Fruit fly (Drosophila melanogaster) whole organism, wandering third instar larva: ENCODE data around the gene CG11828.
A peak's percentile ranks its signal among the peaks of the same experiment; 100 is the strongest.

Source experiments
- Abd-B ChIP-seq: fragments of >200 bp; optimal IDR thresholded peaks from 2 replicates; lab custom pipeline; 2017; ENCODE audit warnings: missing biosample characterization, missing genetic modification characterization
- CrebA ChIP-seq: fragments of 200-800 bp; sonication (Bioruptor generic); optimal IDR thresholded peaks from 2 replicates; lab custom pipeline; 2016; ENCODE audit warnings: missing biosample characterization, mild to moderate bottlenecking, missing genetic modification characterization, borderline replicate concordance
- Dfd ChIP-seq: fragments of >200 bp; optimal IDR thresholded peaks from 2 replicates; lab custom pipeline; 2017; ENCODE audit warnings: missing biosample characterization, missing genetic modification characterization
- Dif ChIP-seq: fragments of 200-275, 200-300 bp; sonication (Bioruptor generic); optimal IDR thresholded peaks from 2 replicates; lab custom pipeline; 2018; ENCODE audit warnings: missing biosample characterization, missing genetic modification characterization; ENCODE audit not compliant: partially characterized antibody
- GATAd ChIP-seq: sonication (Bioruptor generic); optimal IDR thresholded peaks from 2 replicates; lab custom pipeline; 2016; ENCODE audit warnings: missing biosample characterization, missing genetic modification characterization
- HLH106 ChIP-seq: fragments of 200-800 bp; optimal IDR thresholded peaks from 3 replicates; lab custom pipeline; 2019; ENCODE audit warnings: missing biosample characterization, mild to moderate bottlenecking, missing genetic modification characterization, moderate library complexity
- Hnf4 ChIP-seq: fragments of 200-800 bp; sonication (Bioruptor generic); optimal IDR thresholded peaks from 2 replicates; lab custom pipeline; 2016; ENCODE audit warnings: missing biosample characterization, mild to moderate bottlenecking, missing genetic modification characterization
- Hr83 ChIP-seq: fragments of 200-300 bp; sonication (Bioruptor generic); optimal IDR thresholded peaks from 2 replicates; lab custom pipeline; 2016; ENCODE audit warnings: missing biosample characterization, mild to moderate bottlenecking, missing genetic modification characterization, moderate library complexity; ENCODE audit not compliant: poor library complexity, severe bottlenecking
- Myc ChIP-seq: fragments of >200 bp; optimal IDR thresholded peaks from 2 replicates; lab custom pipeline; 2017
- N ChIP-seq: fragments of >200 bp; optimal IDR thresholded peaks from 2 replicates; lab custom pipeline; 2018; ENCODE audit warnings: missing biosample characterization, missing external identifiers, missing genetic modification characterization
- OdsH ChIP-seq: fragments of 200-800 bp; sonication (Bioruptor generic); optimal IDR thresholded peaks from 2 replicates; lab custom pipeline; 2016; ENCODE audit warnings: missing biosample characterization, mild to moderate bottlenecking, missing genetic modification characterization
- Rel ChIP-seq, 2 experiments: fragments of 200-800 bp; sonication (Bioruptor generic) in 1 of 2; optimal IDR thresholded peaks; 2 replicates in 1 of 2; 3 replicates in 1 of 2; lab custom pipeline; 2016 to 2019; ENCODE audit warnings: mild to moderate bottlenecking in 2 of 2, missing biosample characterization in 2 of 2, missing genetic modification characterization in 2 of 2, moderate library complexity in 1 of 2
- Sp1 ChIP-seq: fragments of 200-800 bp; sonication (Bioruptor generic); optimal IDR thresholded peaks from 3 replicates; lab custom pipeline; 2019; ENCODE audit warnings: missing biosample characterization, mild to moderate bottlenecking, missing genetic modification characterization, moderate library complexity
- Vsx2 ChIP-seq: fragments of 200-300, 225-300 bp; sonication (Bioruptor generic); optimal IDR thresholded peaks from 2 replicates; lab custom pipeline; 2018; ENCODE audit warnings: missing biosample characterization, missing genetic modification characterization; ENCODE audit not compliant: partially characterized antibody
- br ChIP-seq: fragments of 200-800 bp; sonication (Bioruptor generic); optimal IDR thresholded peaks from 2 replicates; lab custom pipeline; 2016; ENCODE audit warnings: missing biosample characterization, missing genetic modification characterization
- dl ChIP-seq, 2 experiments: fragments of 175-275, 200-275 bp in 1 of 2; fragments of 200-275 bp in 1 of 2; sonication (Bioruptor generic); optimal IDR thresholded peaks; lab custom pipeline; 2018; ENCODE audit warnings: mild to moderate bottlenecking in 2 of 2, missing biosample characterization in 2 of 2, missing genetic modification characterization in 2 of 2, moderate library complexity in 2 of 2; ENCODE audit not compliant: partially characterized antibody in 2 of 2, insufficient read depth in 1 of 2
- dmrt93B ChIP-seq: fragments of 200-800 bp; sonication (Bioruptor generic); optimal IDR thresholded peaks from 2 replicates; lab custom pipeline; 2018; ENCODE audit warnings: missing biosample characterization, mild to moderate bottlenecking, missing genetic modification characterization
- fru ChIP-seq: fragments of 200-800 bp; sonication (Bioruptor generic); optimal IDR thresholded peaks from 3 replicates; lab custom pipeline; 2016; ENCODE audit warnings: missing biosample characterization, mild to moderate bottlenecking, missing genetic modification characterization
- h ChIP-seq: fragments of 200-800 bp; sonication (Bioruptor generic); optimal IDR thresholded peaks from 3 replicates; lab custom pipeline; 2016; ENCODE audit warnings: missing biosample characterization, mild to moderate bottlenecking, missing genetic modification characterization
- jim ChIP-seq: fragments of 175-275, 200-325 bp; sonication (Bioruptor generic); optimal IDR thresholded peaks from 2 replicates; lab custom pipeline; 2016; ENCODE audit warnings: missing biosample characterization, mild to moderate bottlenecking, missing genetic modification characterization
- lola ChIP-seq: fragments of >200 bp; optimal IDR thresholded peaks from 2 replicates; lab custom pipeline; 2017; ENCODE audit warnings: missing biosample characterization, missing genetic modification characterization
- sv ChIP-seq: fragments of 200-800 bp; sonication (Bioruptor generic); optimal IDR thresholded peaks from 3 replicates; lab custom pipeline; 2016; ENCODE audit warnings: missing biosample characterization, missing genetic modification characterization
- tai ChIP-seq: sonication (Bioruptor generic); optimal IDR thresholded peaks from 2 replicates; lab custom pipeline; 2016; ENCODE audit warnings: missing biosample characterization, missing genetic modification characterization
- usp ChIP-seq: fragments of >200 bp; optimal IDR thresholded peaks from 2 replicates; lab custom pipeline; 2017; ENCODE audit warnings: missing biosample characterization, missing genetic modification characterization
- woc ChIP-seq: sonication (Bioruptor generic); optimal IDR thresholded peaks from 2 replicates; lab custom pipeline; 2016; ENCODE audit warnings: missing biosample characterization, mild to moderate bottlenecking, missing genetic modification characterization

CG11828 gene

DNA sequence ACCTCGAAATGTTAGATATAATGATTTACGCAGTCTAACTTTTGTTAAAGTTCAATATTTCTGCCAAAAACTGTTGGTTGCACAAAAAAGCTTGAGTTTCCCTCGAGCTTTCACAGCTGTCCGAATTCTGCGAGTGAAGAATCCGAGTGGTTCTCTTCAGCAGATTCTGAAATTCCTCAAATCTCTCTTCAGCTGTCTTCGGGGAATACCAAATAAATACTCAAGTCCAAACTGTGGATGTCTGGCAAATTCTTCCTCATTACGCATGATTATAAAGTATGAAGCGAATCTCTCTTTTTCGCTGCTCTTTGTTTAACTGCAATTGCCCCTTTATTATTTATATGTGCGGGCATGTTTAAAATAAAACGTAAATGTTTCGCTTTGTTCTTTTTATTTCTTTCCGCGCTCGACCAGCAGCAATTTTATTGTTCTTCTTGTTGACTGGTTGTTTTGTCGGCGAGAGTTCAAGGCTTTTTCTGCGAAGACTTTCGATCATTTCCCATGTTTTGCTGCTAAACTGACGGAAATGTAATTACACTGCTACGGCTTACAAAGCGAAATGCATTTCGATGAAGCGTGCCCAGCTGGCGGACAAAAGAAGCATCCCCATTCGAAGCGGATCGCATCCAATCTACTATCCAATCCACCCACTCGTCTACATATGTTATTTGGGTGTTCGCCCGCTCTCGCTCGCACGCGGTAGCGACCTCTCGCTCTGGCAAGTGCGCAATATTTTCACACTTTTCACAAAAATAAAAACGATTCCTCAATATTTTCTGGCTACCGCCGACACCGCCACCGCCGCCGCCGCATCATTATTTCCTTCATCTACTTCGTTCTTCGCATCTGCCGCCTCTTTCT lies 8.7 kb upstream of the CG11828 start:
- TF ChIP-seq jim (GFP tag; lab: Kevin White, UChicago) (no peak), HLH106 (no peak), Vsx2 (GFP tag; lab: Kevin White, UChicago) (no peak), dl (GFP tag; optimal IDR thresholded peaks at IDR 0.05; lab: Kevin White, UChicago; ENCODE audit: insufficient read depth in 1 of 2, partially characterized antibody in 2 of 2) (no peak), dmrt93B (no peak), Rel (GFP tag; optimal IDR thresholded peaks at IDR 0.05; lab: Kevin White, UChicago) (no peak), Rel (tag; optimal IDR thresholded peaks at IDR 0.05; lab: Kevin White, UChicago) (peak; percentile 92)

DNA sequence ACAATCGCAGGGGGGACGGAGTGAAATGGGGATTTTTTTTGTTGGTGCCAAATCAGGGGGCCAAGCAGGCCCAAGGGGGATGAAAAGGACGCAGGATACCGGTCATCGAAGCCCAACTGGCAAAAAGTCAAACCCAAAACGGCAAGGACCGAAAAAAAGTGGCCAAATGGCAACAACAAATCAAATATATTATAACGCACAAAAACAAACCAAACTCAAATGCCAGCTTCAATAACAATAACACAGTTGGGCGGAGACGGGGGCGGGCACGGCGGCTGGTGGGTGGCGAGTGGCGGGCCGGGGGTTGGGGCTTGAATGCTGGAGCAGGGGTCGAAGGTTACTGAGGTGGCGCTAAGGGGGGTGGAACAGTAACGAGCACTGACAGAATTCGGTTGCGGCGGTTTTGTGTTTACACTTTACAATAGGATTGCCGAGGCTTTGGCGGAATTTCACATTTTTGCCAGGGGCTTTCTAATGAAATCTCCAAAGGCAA lies 28.1 kb downstream of the CG11828 start:
- TF ChIP-seq jim (GFP tag; lab: Kevin White, UChicago): no peak
- peak; percentile 89 for TF ChIP-seq Dfd (GFP tag; lab: Kevin White, UChicago)
- no peak for TF ChIP-seq br (GFP tag; lab: Kevin White, UChicago)
- no peak for TF ChIP-seq Rel (GFP tag; optimal IDR thresholded peaks at IDR 0.05; lab: Kevin White, UChicago)
- TF ChIP-seq Rel (tag; optimal IDR thresholded peaks at IDR 0.05; lab: Kevin White, UChicago): no peak
- TF ChIP-seq, all 38 proteins: peak for 1

DNA sequence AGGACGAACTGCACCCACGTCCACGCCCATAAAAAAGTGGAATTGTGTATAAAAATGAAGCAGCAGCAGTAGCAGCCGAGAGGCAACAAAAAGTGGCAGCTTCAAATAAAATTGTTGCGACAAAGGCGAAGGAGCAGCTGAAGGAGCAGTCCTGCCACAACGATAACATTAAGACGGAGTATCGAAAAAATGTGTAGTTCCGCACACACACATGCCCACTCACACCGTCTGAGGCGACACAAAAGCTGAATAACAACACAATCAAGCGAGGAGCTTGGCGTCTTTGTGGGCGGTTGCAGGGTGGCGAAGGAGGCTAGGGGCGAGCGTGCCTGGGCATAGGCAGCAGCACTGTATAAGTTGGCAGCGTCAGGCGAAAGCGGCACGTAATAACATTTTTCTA lies 35.9 kb downstream of the CG11828 start:
- TF ChIP-seq Dfd (GFP tag; lab: Kevin White, UChicago) (peak; percentile 51), sv (GFP tag; lab: Kevin White, UChicago) (no peak)
- TF ChIP-seq, all 38 proteins: peak for 1

DNA sequence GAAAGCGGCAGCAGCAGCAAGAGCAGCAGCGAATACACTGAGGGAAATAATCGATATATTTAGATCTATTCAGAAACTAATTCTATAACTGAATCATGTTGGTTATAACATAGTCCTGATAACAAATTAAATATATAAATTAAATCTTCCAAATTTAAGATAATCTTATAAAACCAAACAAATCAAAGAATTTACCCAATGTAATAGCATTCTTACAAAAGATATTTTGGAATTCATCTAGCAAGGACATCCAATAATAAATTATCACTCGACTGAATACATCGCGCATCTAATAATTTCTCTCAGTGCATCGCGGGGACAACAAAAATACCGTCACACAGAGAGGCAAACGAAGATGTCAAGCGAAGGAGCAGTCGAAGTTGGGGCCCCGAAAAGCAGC lies 36.3 kb downstream of the CG11828 start:
- TF ChIP-seq woc (GFP tag; lab: Kevin White, UChicago) (no peak), GATAd (GFP tag; lab: Kevin White, UChicago) (no peak), Abd-B (no peak), Sp1 (GFP tag; lab: Kevin White, UChicago) (no peak)

DNA sequence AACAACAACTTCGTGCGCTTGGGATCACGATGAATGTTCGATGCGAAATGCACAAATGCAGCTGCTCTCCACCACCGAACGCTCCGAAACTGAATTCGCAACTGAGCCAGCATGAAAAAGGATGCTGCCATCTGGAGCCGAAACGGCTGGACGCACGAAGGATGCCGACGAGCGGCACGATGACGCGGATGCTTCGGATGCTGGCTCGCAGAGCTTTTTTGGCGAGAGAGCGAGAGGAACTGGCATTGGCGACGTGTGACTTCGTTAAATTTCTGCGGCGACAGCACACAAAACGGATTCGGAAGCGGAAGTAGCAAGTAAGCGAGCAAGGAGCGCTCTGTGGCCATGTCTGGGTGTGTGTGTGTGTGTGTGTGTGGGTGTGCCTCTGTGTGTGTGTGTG lies 47.4 kb downstream of the CG11828 start, which contains the start of gene DIP-gamma:
Gene DIP-gamma, minus strand, starts transcription at position 107 of the 400 bp plus-strand sequence.
- TF ChIP-seq Hr83 (GFP tag; lab: Kevin White, UChicago) (no peak), tai (GFP tag; lab: Kevin White, UChicago) (no peak), Hnf4 (GFP tag; lab: Kevin White, UChicago) (no peak), lola (GFP tag; lab: Kevin White, UChicago) (no peak), OdsH (GFP tag; lab: Kevin White, UChicago) (no peak), dmrt93B (no peak), CrebA (GFP tag; lab: Kevin White, UChicago) (no peak), Dif (no peak), h (GFP tag; lab: Kevin White, UChicago) (no peak), usp (no peak), N (GFP tag; lab: Kevin White, UChicago) (no peak), fru (no peak), Myc (lab: Kevin White, UChicago) (no peak)
